Worm (Caenorhabditis elegans): ENCODE measurements around the gene lec-11.

Gene lec-11

ce11 chrIV:6572238-6572637, 17.7 kb downstream of the lec-11 start, which contains the start of gene bicd-1:
bicd-1 (minus strand) TSS chrIV:6572338.
- no peak for TF ChIP-seq unc-62 (GFP tag; optimal IDR thresholded peaks at IDR 0.05)

- TF ChIP-seq unc-62 (GFP tag; optimal IDR thresholded peaks at IDR 0.05), result no peak
These were observed 24.3 kb downstream of the lec-11 start for ce11 chrIV:6565605-6566004.

- no peak for TF ChIP-seq unc-62 (GFP tag; optimal IDR thresholded peaks at IDR 0.05)
These were observed 27.9 kb downstream of the lec-11 start for ce11 chrIV:6562039-6562438.

- no peak for TF ChIP-seq unc-62 (GFP tag; optimal IDR thresholded peaks at IDR 0.05)
These were observed 29.5 kb downstream of the lec-11 start, which contains the start of gene best-9 for ce11 chrIV:6560434-6560833. best-9 (plus strand) TSS chrIV:6560734.

ce11 chrIV:6556624-6557368, 33.2 kb downstream of the lec-11 start, which contains the start of gene try-3:
try-3 (plus strand) TSS chrIV:6557155.
- TF ChIP-seq unc-62 (GFP tag; optimal IDR thresholded peaks at IDR 0.05), result no peak

ce11 chrIV:6555388-6556330, 34.3 kb downstream of the lec-11 start, which contains the start of gene paqr-1:
paqr-1 (minus strand) TSS chrIV:6555438.
- no peak for TF ChIP-seq unc-62 (GFP tag; optimal IDR thresholded peaks at IDR 0.05)

ce11 chrIV:6554865-6555264, 35.1 kb downstream of the lec-11 start:
- no peak for TF ChIP-seq unc-62 (GFP tag; optimal IDR thresholded peaks at IDR 0.05)

- no peak for TF ChIP-seq unc-62 (GFP tag; optimal IDR thresholded peaks at IDR 0.05)
These were observed 37.9 kb downstream of the lec-11 start for ce11 chrIV:6552036-6552435.

ce11 chrIV:6548609-6549008, 41.3 kb downstream of the lec-11 start, which contains the start of gene fan-1:
fan-1 (plus strand) TSS chrIV:6548686.
- TF ChIP-seq unc-62 (GFP tag; optimal IDR thresholded peaks at IDR 0.05), result no peak

ce11 chrIV:6547397-6547796, 42.6 kb downstream of the lec-11 start:
- no peak for TF ChIP-seq unc-62 (GFP tag; optimal IDR thresholded peaks at IDR 0.05)

- TF ChIP-seq unc-62 (GFP tag; optimal IDR thresholded peaks at IDR 0.05), result no peak
These were observed 47.0 kb downstream of the lec-11 start for ce11 chrIV:6542962-6543361.

ce11 chrIV:6541435-6541834, 48.5 kb downstream of the lec-11 start, which contains the start of gene C01G5.25:
C01G5.25 (plus strand) TSS chrIV:6541684.
- no peak for TF ChIP-seq unc-62 (GFP tag; optimal IDR thresholded peaks at IDR 0.05)

Measured in whole organism, dauer.